Fruit fly (Drosophila melanogaster) whole organism, embryonic: ENCODE data around the gene Hrb27C.
A peak's percentile ranks its signal among the peaks of the same experiment; 100 is the strongest.

Experiments
- BtbVII ChIP-seq: fragments of 200-800 bp; sonication (Bioruptor generic); optimal IDR thresholded peaks from 3 replicates; lab custom pipeline; 2017; ENCODE audit warnings: missing biosample characterization, mild to moderate bottlenecking, missing genetic modification characterization
- Bteb2 ChIP-seq: fragments of 200-800 bp; sonication (Bioruptor generic); optimal IDR thresholded peaks from 2 replicates; lab custom pipeline; 2016; ENCODE audit warnings: missing biosample characterization, missing genetic modification characterization
- CG10959 ChIP-seq: fragments of 200-800 bp; sonication (Bioruptor generic); IDR thresholded peaks from 2 replicates; pipeline ENCODE4 v1.3.6; 2022; ENCODE audit warnings: missing biosample characterization, missing genetic modification characterization
- CG11247 ChIP-seq: fragments of 200-800 bp; sonication (Bioruptor generic); IDR thresholded peaks from 2 replicates; pipeline ENCODE4 v1.3.6; 2022; ENCODE audit warnings: missing biosample characterization, missing genetic modification characterization
- CG11398 ChIP-seq: fragments of 200-800 bp; sonication (Bioruptor generic); optimal IDR thresholded peaks from 2 replicates; lab custom pipeline; 2016; ENCODE audit warnings: missing biosample characterization, missing genetic modification characterization
- CG11456 ChIP-seq: fragments of 200-800 bp; sonication (Bioruptor generic); IDR thresholded peaks from 3 replicates; pipeline ENCODE4 v1.3.6; 2022; ENCODE audit warnings: missing biosample characterization, missing genetic modification characterization
- CG12071 ChIP-seq: fragments of 200-800 bp; sonication (Bioruptor generic); optimal IDR thresholded peaks from 3 replicates; lab custom pipeline; 2018; ENCODE audit warnings: missing biosample characterization, mild to moderate bottlenecking, missing genetic modification characterization
- CG14050 ChIP-seq: fragments of 200-800 bp; sonication (Bioruptor generic); IDR thresholded peaks from 3 replicates; pipeline ENCODE4 v1.3.6; 2022; ENCODE audit warnings: missing biosample characterization, missing genetic modification characterization
- CG14667 ChIP-seq: fragments of 200-800 bp; sonication (Bioruptor generic); IDR thresholded peaks from 2 replicates; pipeline ENCODE4 v1.3.6; 2022; ENCODE audit warnings: missing biosample characterization, missing genetic modification characterization
- CG14710 ChIP-seq: fragments of 200-800 bp; sonication (Bioruptor generic); optimal IDR thresholded peaks from 3 replicates; lab custom pipeline; 2019; ENCODE audit warnings: missing biosample characterization, mild to moderate bottlenecking, missing genetic modification characterization, moderate library complexity
- CG15073 ChIP-seq: fragments of 200-800 bp; sonication (Bioruptor generic); optimal IDR thresholded peaks from 2 replicates; lab custom pipeline; 2016; ENCODE audit warnings: missing biosample characterization, missing genetic modification characterization
- CG17568 ChIP-seq: fragments of 200-800 bp; sonication (Bioruptor generic); optimal IDR thresholded peaks from 2 replicates; lab custom pipeline; 2018; ENCODE audit warnings: missing biosample characterization, mild to moderate bottlenecking, missing genetic modification characterization, moderate library complexity
- CG17612 ChIP-seq: fragments of 200-800 bp; sonication (Bioruptor generic); IDR thresholded peaks from 2 replicates; pipeline ENCODE4 v1.3.6; 2022; ENCODE audit warnings: missing biosample characterization, missing genetic modification characterization
- CG30431 ChIP-seq: fragments of 200-800 bp; sonication (Bioruptor generic); optimal IDR thresholded peaks from 2 replicates; lab custom pipeline; 2017; ENCODE audit warnings: missing biosample characterization, missing genetic modification characterization
- CG3847 ChIP-seq: fragments of 200-800 bp; sonication (Bioruptor generic); IDR thresholded peaks from 2 replicates; pipeline ENCODE4 v1.3.6; 2022; ENCODE audit warnings: missing biosample characterization, missing genetic modification characterization
- CG4282 ChIP-seq: fragments of 200-800 bp; sonication (Bioruptor generic); optimal IDR thresholded peaks from 2 replicates; lab custom pipeline; 2016; ENCODE audit warnings: missing biosample characterization, missing genetic modification characterization
- CG4730 ChIP-seq: fragments of 200-800 bp; sonication (Bioruptor generic); IDR thresholded peaks from 2 replicates; pipeline ENCODE4 v1.3.6; 2022; ENCODE audit warnings: missing biosample characterization, missing genetic modification characterization
- CG8290 ChIP-seq, 3 experiments: fragments of 200-800 bp; sonication (Bioruptor generic); optimal IDR thresholded peaks; 2 replicates each; lab custom pipeline; 2016 to 2019; ENCODE audit warnings: missing biosample characterization in 3 of 3, missing genetic modification characterization in 3 of 3, mild to moderate bottlenecking in 2 of 3, moderate library complexity in 1 of 3
- CG9817 ChIP-seq: fragments of 200-800 bp; sonication (Bioruptor generic); optimal IDR thresholded peaks from 2 replicates; lab custom pipeline; 2018; ENCODE audit warnings: missing biosample characterization, mild to moderate bottlenecking, missing genetic modification characterization, moderate library complexity
- E2f1 ChIP-seq: fragments of 200-800 bp; sonication (Bioruptor generic); IDR thresholded peaks from 2 replicates; pipeline ENCODE4 v1.3.6; 2022; ENCODE audit warnings: missing biosample characterization, missing genetic modification characterization
- HLH3B ChIP-seq: fragments of 200-800 bp; sonication (Bioruptor generic); IDR thresholded peaks from 2 replicates; pipeline ENCODE4 v1.3.6; 2022; ENCODE audit warnings: missing biosample characterization, missing genetic modification characterization
- Hey ChIP-seq: fragments of 200-800 bp; sonication (Bioruptor generic); optimal IDR thresholded peaks from 3 replicates; lab custom pipeline; 2018; ENCODE audit warnings: missing biosample characterization, mild to moderate bottlenecking, missing genetic modification characterization
- Hmx ChIP-seq: fragments of 200-800 bp; sonication (Bioruptor generic); optimal IDR thresholded peaks from 2 replicates; lab custom pipeline; 2016; ENCODE audit warnings: missing biosample characterization, missing genetic modification characterization
- Hr51 ChIP-seq, 2 experiments: fragments of 200-800 bp; sonication (Bioruptor generic); optimal IDR thresholded peaks; 2 replicates in 1 of 2; 3 replicates in 1 of 2; lab custom pipeline; 2016 to 2018; ENCODE audit warnings: missing biosample characterization in 2 of 2, missing genetic modification characterization in 2 of 2, mild to moderate bottlenecking in 1 of 2, moderate library complexity in 1 of 2
- Mes4 ChIP-seq: fragments of 200-800 bp; sonication (Bioruptor generic); optimal IDR thresholded peaks from 2 replicates; lab custom pipeline; 2016; ENCODE audit warnings: missing biosample characterization, missing genetic modification characterization
- NC2β ChIP-seq: fragments of 200-800 bp; sonication (Bioruptor generic); optimal IDR thresholded peaks from 2 replicates; lab custom pipeline; 2016; ENCODE audit warnings: missing biosample characterization, missing genetic modification characterization
- NFAT ChIP-seq: fragments of 200-800 bp; sonication (Bioruptor generic); IDR thresholded peaks from 2 replicates; pipeline ENCODE4 v1.3.6; 2022; ENCODE audit warnings: missing biosample characterization, missing genetic modification characterization
- Oaz ChIP-seq: fragments of 200-800 bp; sonication (Bioruptor generic); IDR thresholded peaks from 2 replicates; pipeline ENCODE4 v1.3.6; 2022; ENCODE audit warnings: missing biosample characterization, missing genetic modification characterization
- Oli ChIP-seq: fragments of 200-800 bp; sonication (Bioruptor generic); optimal IDR thresholded peaks from 2 replicates; lab custom pipeline; 2018; ENCODE audit warnings: missing biosample characterization, mild to moderate bottlenecking, missing genetic modification characterization, moderate library complexity
- Poxn ChIP-seq: fragments of 200-800 bp; sonication (Bioruptor generic); IDR thresholded peaks from 2 replicates; pipeline ENCODE4 v1.3.6; 2022; ENCODE audit warnings: missing biosample characterization, missing genetic modification characterization
- TFAM ChIP-seq: fragments of 200-800 bp; sonication (Bioruptor generic); optimal IDR thresholded peaks from 2 replicates; lab custom pipeline; 2017; ENCODE audit warnings: missing biosample characterization, missing genetic modification characterization, inconsistent platforms
- Taf1 ChIP-seq: fragments of 200-800 bp; sonication (Bioruptor generic); IDR thresholded peaks from 2 replicates; pipeline ENCODE4 v1.3.6; 2022; ENCODE audit warnings: missing biosample characterization, missing genetic modification characterization
- Xrp1 ChIP-seq: fragments of 200-800 bp; sonication (Bioruptor generic); IDR thresholded peaks from 2 replicates; pipeline ENCODE4 v1.3.6; 2022; ENCODE audit warnings: missing biosample characterization, missing genetic modification characterization
- cato ChIP-seq: fragments of 200-800 bp; sonication (Bioruptor generic); optimal IDR thresholded peaks from 2 replicates; lab custom pipeline; 2016; ENCODE audit warnings: missing biosample characterization, missing genetic modification characterization, borderline replicate concordance
- cg ChIP-seq: fragments of 200-800 bp; sonication (Bioruptor generic); optimal IDR thresholded peaks from 3 replicates; lab custom pipeline; 2019; ENCODE audit warnings: missing biosample characterization, mild to moderate bottlenecking, missing genetic modification characterization, moderate library complexity
- chinmo ChIP-seq: fragments of 200-800 bp; sonication (Bioruptor generic); IDR thresholded peaks from 4 replicates; pipeline ENCODE4 v1.3.6; 2022; ENCODE audit warnings: missing biosample characterization, missing genetic modification characterization; ENCODE audit not compliant: partially characterized antibody
- chm ChIP-seq: fragments of 200-800 bp; sonication (Bioruptor generic); IDR thresholded peaks from 2 replicates; pipeline ENCODE4 v1.3.6; 2022; ENCODE audit warnings: missing biosample characterization, missing genetic modification characterization
- dan ChIP-seq: fragments of 200-800 bp; sonication (Bioruptor generic); IDR thresholded peaks from 2 replicates; pipeline ENCODE4 v1.3.6; 2022; ENCODE audit warnings: missing biosample characterization, missing genetic modification characterization
- dati ChIP-seq: fragments of 200-800 bp; sonication (Bioruptor generic); IDR thresholded peaks from 2 replicates; pipeline ENCODE4 v1.3.6; 2022; ENCODE audit warnings: missing biosample characterization, missing genetic modification characterization
- dmrt11E ChIP-seq: fragments of 200-800 bp; sonication (Bioruptor generic); optimal IDR thresholded peaks from 3 replicates; lab custom pipeline; 2018; ENCODE audit warnings: missing biosample characterization, mild to moderate bottlenecking, missing genetic modification characterization, moderate library complexity
- dysf ChIP-seq: fragments of 200-800 bp; sonication (Bioruptor generic); IDR thresholded peaks from 3 replicates; pipeline ENCODE4 v1.3.6; 2022; ENCODE audit warnings: missing biosample characterization, missing genetic modification characterization
- fd102C ChIP-seq: fragments of 200-800 bp; sonication (Bioruptor generic); optimal IDR thresholded peaks from 2 replicates; lab custom pipeline; 2018; ENCODE audit warnings: missing biosample characterization, mild to moderate bottlenecking, missing genetic modification characterization, moderate library complexity
- fd64A ChIP-seq: fragments of 200-800 bp; sonication (Bioruptor generic); optimal IDR thresholded peaks from 3 replicates; lab custom pipeline; 2018; ENCODE audit warnings: missing biosample characterization, mild to moderate bottlenecking, missing genetic modification characterization
- gfzf ChIP-seq: fragments of 200-800 bp; sonication (Bioruptor generic); optimal IDR thresholded peaks from 2 replicates; lab custom pipeline; 2016; ENCODE audit warnings: missing biosample characterization, mild to moderate bottlenecking, missing genetic modification characterization, moderate library complexity
- pan ChIP-seq, 4 experiments: fragments of >200 bp in 3 of 4; fragments of 200-800 bp in 1 of 4; sonication (Bioruptor generic) in 1 of 4; optimal IDR thresholded peaks in 3 of 4; IDR thresholded peaks in 1 of 4; 2 replicates each; pipeline versions ENCODE4 v1.3.6 to Lab custom; 2017 to 2022; ENCODE audit warnings: missing biosample characterization in 2 of 4, missing genetic modification characterization in 2 of 4, mixed read lengths in 1 of 4
- pita ChIP-seq: fragments of 200-800 bp; sonication (Bioruptor generic); optimal IDR thresholded peaks from 2 replicates; lab custom pipeline; 2017; ENCODE audit warnings: missing biosample characterization, mild to moderate bottlenecking, missing genetic modification characterization
- psq ChIP-seq: fragments of 200-800 bp; sonication (Bioruptor generic); optimal IDR thresholded peaks from 2 replicates; lab custom pipeline; 2017; ENCODE audit warnings: missing biosample characterization, missing genetic modification characterization
- pzg ChIP-seq: fragments of 200-800 bp; sonication (Bioruptor generic); optimal IDR thresholded peaks from 3 replicates; lab custom pipeline; 2018; ENCODE audit warnings: missing biosample characterization, mild to moderate bottlenecking, missing genetic modification characterization, moderate library complexity
- ro ChIP-seq: fragments of 200-800 bp; sonication (Bioruptor generic); IDR thresholded peaks from 2 replicates; pipeline ENCODE4 v1.3.6; 2022; ENCODE audit warnings: missing biosample characterization, missing genetic modification characterization
- tup ChIP-seq: fragments of 200-800 bp; sonication (Bioruptor generic); optimal IDR thresholded peaks from 2 replicates; lab custom pipeline; 2016; ENCODE audit warnings: missing biosample characterization, mild to moderate bottlenecking, missing genetic modification characterization, moderate library complexity
- zfh1 ChIP-seq: fragments of 200-800 bp; sonication (Bioruptor generic); IDR thresholded peaks from 3 replicates; pipeline ENCODE4 v1.3.6; 2022; ENCODE audit warnings: missing biosample characterization, missing genetic modification characterization

Gene Hrb27C

dm6 chr2L:6956725-6957124, 36.2 kb downstream of the Hrb27C start, which contains the start of the genes CG13775 and CG3430 (continued):
- TF ChIP-seq cato (no peak), ro (GFP tag; lab: Robert Waterston, UW) (no peak), CG30431 (GFP tag; lab: Kevin White, UChicago) (no peak), CG3847 (GFP tag; lab: Robert Waterston, UW) (peak; percentile 24; the same call in 1 of the 2 replicates), Bteb2 (GFP tag; lab: Kevin White, UChicago) (no peak), NC2β (peak; percentile 11), CG11398 (GFP tag; lab: Kevin White, UChicago) (no peak), psq (GFP tag; lab: Kevin White, UChicago) (no peak), Oaz (no peak), CG17612 (GFP tag; lab: Robert Waterston, UW) (no peak), CG4282 (GFP tag; lab: Kevin White, UChicago) (no peak), BtbVII (no peak), Xrp1 (GFP tag; lab: Robert Waterston, UW) (no peak), Hr51 (GFP tag; optimal IDR thresholded peaks at IDR 0.05; lab: Kevin White, UChicago) (peak in 1 of 2 experiments; percentile 1), dan (GFP tag; lab: Robert Waterston, UW) (no peak), CG10959 (GFP tag; lab: Robert Waterston, UW) (no peak), CG9817 (tag; lab: Kevin White, UChicago) (peak; percentile 41), tup (no peak), chinmo (GFP tag; lab: Robert Waterston, UW) (peak; percentile 74; the same call in 2 of the 4 replicates), CG8290 (GFP tag; optimal IDR thresholded peaks at IDR 0.05; lab: Kevin White, UChicago) (peak; percentile 3), CG8290 (tag; optimal IDR thresholded peaks at IDR 0.05; lab: Kevin White, UChicago) (peak in 1 of 2 experiments; percentile 62), dmrt11E (tag; lab: Kevin White, UChicago) (no peak), NFAT (GFP tag; lab: Robert Waterston, UW) (peak; percentile 15; the same call in 1 of the 2 replicates), fd64A (GFP tag; lab: Kevin White, UChicago) (no peak), CG14667 (GFP tag; lab: Robert Waterston, UW) (no peak), E2f1 (GFP tag; lab: Robert Waterston, UW) (peak; percentile 83), Taf1 (GFP tag; lab: Robert Waterston, UW) (no peak), dysf (GFP tag; lab: Robert Waterston, UW) (peak; percentile 40; the same call in 1 of the 3 replicates), cg (GFP tag; lab: Kevin White, UChicago) (no peak), chm (GFP tag; lab: Robert Waterston, UW) (peak; percentile 66), gfzf (GFP tag; lab: Kevin White, UChicago) (peak; percentile 14), CG15073 (no peak), Mes4 (peak; percentile 8), pita (no peak), pzg (GFP tag; lab: Kevin White, UChicago) (peak; percentile 78), Hey (tag; lab: Kevin White, UChicago) (no peak), CG12071 (GFP tag; lab: Kevin White, UChicago) (no peak), fd102C (no peak), Poxn (no peak), CG14050 (GFP tag; lab: Robert Waterston, UW) (no peak), CG4730 (no peak), CG14710 (tag; lab: Kevin White, UChicago) (peak; percentile 43), zfh1 (GFP tag; lab: Robert Waterston, UW) (peak; percentile 45; the same call in 2 of the 3 replicates), Oli (tag; lab: Kevin White, UChicago) (no peak), CG11247 (GFP tag; lab: Robert Waterston, UW) (peak; percentile 19; the same call in 1 of the 2 replicates), dati (GFP tag; lab: Robert Waterston, UW) (no peak), Hmx (GFP tag; lab: Kevin White, UChicago) (no peak), pan (optimal IDR thresholded peaks at IDR 0.05; lab: Kevin White, UChicago) (no peak), pan (GFP tag; optimal IDR thresholded peaks at IDR 0.05 in 1 of 2, IDR thresholded peaks at IDR 0.05 in 1 of 2) (peak in 1 of 2 experiments; percentile 49), TFAM (GFP tag; lab: Kevin White, UChicago) (no peak), CG11456 (peak; percentile 58; the same call in 2 of the 3 replicates), HLH3B (no peak), CG17568 (GFP tag; lab: Kevin White, UChicago) (no peak)
